Worm (Caenorhabditis elegans) whole organism, L4 larva: ENCODE results near the gene odd-2.

ENCODE experiments used
- F37D6.2 ChIP-seq: sonication (generic microtip); optimal IDR thresholded peaks from 2 replicates; lab custom pipeline; 2016; ENCODE audit warnings: mild to moderate bottlenecking, missing genetic modification characterization, missing compliant biosample characterization
- F49E8.2 ChIP-seq: sonication (generic microtip); optimal IDR thresholded peaks from 2 replicates; lab custom pipeline; 2016; ENCODE audit warnings: missing compliant biosample characterization, mild to moderate bottlenecking, missing genetic modification characterization, borderline replicate concordance
- T26A8.4 ChIP-seq: fragments of 200-800 bp; sonication (Bioruptor generic); IDR thresholded peaks from 2 replicates; pipeline ENCODE4 v1.3.6; 2022; ENCODE audit warnings: missing genetic modification characterization, missing compliant biosample characterization
- Y105C5A.15 ChIP-seq: fragments of 200-800 bp; sonication (Bioruptor generic); IDR thresholded peaks from 2 replicates; pipeline ENCODE4 v1.3.6; 2022; ENCODE audit warnings: missing genetic modification characterization, missing compliant biosample characterization
- Y48G9A.11 ChIP-seq: fragments of 200-800 bp; sonication (Bioruptor generic); IDR thresholded peaks from 2 replicates; pipeline ENCODE4 v1.3.6; 2022; ENCODE audit warnings: missing genetic modification reagents, missing genetic modification characterization, missing compliant biosample characterization
- ZK546.5 ChIP-seq, 2 experiments: sonication (generic microtip); optimal IDR thresholded peaks; 2 replicates each; lab custom pipeline; 2017; ENCODE audit warnings: missing biosample characterization in 2 of 2, missing genetic modification characterization in 2 of 2
- aha-1 ChIP-seq: fragments of 150-350 bp; peaks from one replicate; lab custom pipeline; 2014; ENCODE audit warnings: missing biosample characterization, missing genetic modification characterization
- ama-1 ChIP-seq: fragments of 150-350 bp; optimal IDR thresholded peaks from 2 replicates; lab custom pipeline; 2014; ENCODE audit warnings: inconsistent platforms, mixed read lengths
- ceh-20 ChIP-seq: fragments of 200-800 bp; sonication (Bioruptor generic); IDR thresholded peaks from 2 replicates; pipeline ENCODE4 v1.3.6; 2022; ENCODE audit warnings: missing genetic modification reagents, missing genetic modification characterization, missing compliant biosample characterization
- ceh-44 ChIP-seq: fragments of 200-800 bp; sonication (Bioruptor generic); IDR thresholded peaks from 2 replicates; pipeline ENCODE4 v1.3.6; 2022; ENCODE audit warnings: missing genetic modification reagents, missing genetic modification characterization, missing compliant biosample characterization
- ceh-82 ChIP-seq: sonication (generic microtip); optimal IDR thresholded peaks from 2 replicates; lab custom pipeline; 2017; ENCODE audit warnings: missing biosample characterization, missing genetic modification characterization
- ctbp-1 ChIP-seq: fragments of 200-800 bp; sonication (Bioruptor generic); IDR thresholded peaks from 2 replicates; pipeline ENCODE4 v1.3.6; 2022; ENCODE audit warnings: missing genetic modification reagents, missing genetic modification characterization, missing compliant biosample characterization
- daf-19 ChIP-seq: fragments of 200-800 bp; sonication (Bioruptor generic); conservative IDR thresholded peaks from 2 replicates; pipeline ENCODE4 v1.3.6; 2022; ENCODE audit warnings: missing genetic modification characterization, missing compliant biosample characterization
- dmd-6 ChIP-seq: fragments of 200-800 bp; sonication (Bioruptor generic); IDR thresholded peaks from 2 replicates; pipeline ENCODE4 v1.3.6; 2022; ENCODE audit warnings: missing genetic modification reagents, missing genetic modification characterization, missing compliant biosample characterization
- dmd-8 ChIP-seq: fragments of 200-800 bp; sonication (Bioruptor generic); IDR thresholded peaks from 2 replicates; pipeline ENCODE4 v1.3.6; 2022; ENCODE audit warnings: missing genetic modification characterization, missing compliant biosample characterization
- dpl-1 ChIP-seq: fragments of 150-350 bp; optimal IDR thresholded peaks from 2 replicates; lab custom pipeline; 2014; ENCODE audit warnings: missing biosample characterization, missing genetic modification reagents, missing genetic modification characterization
- duxl-1 ChIP-seq: sonication (generic microtip); optimal IDR thresholded peaks from 2 replicates; lab custom pipeline; 2016; ENCODE audit warnings: mild to moderate bottlenecking, missing genetic modification characterization, moderate library complexity, missing compliant biosample characterization; ENCODE audit not compliant: poor library complexity
- egl-43 ChIP-seq: fragments of 200-800 bp; sonication (Bioruptor generic); IDR thresholded peaks from 2 replicates; pipeline ENCODE4 v1.3.6; 2022; ENCODE audit warnings: missing genetic modification reagents, missing genetic modification characterization, missing compliant biosample characterization
- gei-8 ChIP-seq: fragments of 200-800 bp; sonication (Bioruptor generic); optimal IDR thresholded peaks from 2 replicates; lab custom pipeline; 2018; ENCODE audit warnings: mild to moderate bottlenecking, missing genetic modification characterization, missing compliant biosample characterization
- hlh-30 ChIP-seq: sonication (generic microtip); optimal IDR thresholded peaks from 2 replicates; lab custom pipeline; 2017; ENCODE audit warnings: antibody characterized with exemption, mild to moderate bottlenecking, missing genetic modification characterization, missing compliant biosample characterization; ENCODE audit not compliant: insufficient read depth
- hmg-1.1 ChIP-seq: fragments of 200-800 bp; sonication (Bioruptor generic); IDR thresholded peaks from 2 replicates; pipeline ENCODE4 v1.3.6; 2022; ENCODE audit warnings: missing genetic modification reagents, missing genetic modification characterization, missing compliant biosample characterization
- jun-1 ChIP-seq: fragments of 150-350 bp; optimal IDR thresholded peaks from 2 replicates; lab custom pipeline; 2014; ENCODE audit warnings: missing biosample characterization, missing genetic modification reagents, missing genetic modification characterization
- lin-13 ChIP-seq: fragments of 150-350 bp; optimal IDR thresholded peaks from 2 replicates; lab custom pipeline; 2014; ENCODE audit warnings: missing biosample characterization, missing genetic modification reagents, missing genetic modification characterization
- lir-3 ChIP-seq: sonication (generic microtip); optimal IDR thresholded peaks from 2 replicates; lab custom pipeline; 2016; ENCODE audit warnings: mild to moderate bottlenecking, missing genetic modification characterization, missing compliant biosample characterization
- lsy-2 ChIP-seq, 2 experiments: fragments of 150-350 bp in 1 of 2; sonication (generic microtip) in 1 of 2; optimal IDR thresholded peaks; 2 replicates each; lab custom pipeline; 2014 to 2017; ENCODE audit warnings: missing biosample characterization in 2 of 2, missing genetic modification characterization in 2 of 2
- madf-5 ChIP-seq, 2 experiments: fragments of 200-800 bp; sonication (Bioruptor generic); IDR thresholded peaks; 2 replicates each; pipeline ENCODE4 v1.3.6; 2022; ENCODE audit warnings: missing compliant biosample characterization in 2 of 2, missing genetic modification characterization in 2 of 2
- mdl-1 ChIP-seq, 2 experiments: fragments of 150-350 bp in 1 of 2; sonication (generic microtip) in 1 of 2; optimal IDR thresholded peaks; 2 replicates each; lab custom pipeline; 2014 to 2017; ENCODE audit warnings: missing biosample characterization in 2 of 2, missing genetic modification characterization in 2 of 2
- mxl-3 ChIP-seq: fragments of 200-800 bp; sonication (Bioruptor generic); optimal IDR thresholded peaks from 2 replicates; lab custom pipeline; 2018; ENCODE audit warnings: mild to moderate bottlenecking, missing genetic modification characterization, missing compliant biosample characterization
- nhr-111 ChIP-seq: fragments of 200-800 bp; sonication (Bioruptor generic); optimal IDR thresholded peaks from 2 replicates; lab custom pipeline; 2018; ENCODE audit warnings: mild to moderate bottlenecking, missing genetic modification characterization, missing compliant biosample characterization
- nhr-41 ChIP-seq: fragments of 200-800 bp; sonication (Bioruptor generic); IDR thresholded peaks from 2 replicates; pipeline ENCODE4 v1.3.6; 2022; ENCODE audit warnings: missing genetic modification reagents, missing genetic modification characterization, missing compliant biosample characterization
- nhr-48 ChIP-seq: sonication (generic microtip); optimal IDR thresholded peaks from 2 replicates; lab custom pipeline; 2016; ENCODE audit warnings: mild to moderate bottlenecking, missing genetic modification characterization, missing compliant biosample characterization
- nhr-76 ChIP-seq: fragments of 150-350 bp; optimal IDR thresholded peaks from 2 replicates; lab custom pipeline; 2014; ENCODE audit warnings: missing biosample characterization, missing genetic modification characterization
- pha-4 ChIP-seq, 2 experiments: fragments of 150-350 bp in 1 of 2; fragments of 200-800 bp in 1 of 2; sonication (Bioruptor generic) in 1 of 2; IDR thresholded peaks in 1 of 2; optimal IDR thresholded peaks in 1 of 2; 2 replicates each; pipeline versions ENCODE4 v1.3.6 to Lab custom; 2014 to 2022; ENCODE audit warnings: missing genetic modification characterization in 2 of 2, missing genetic modification reagents in 2 of 2, missing biosample characterization in 1 of 2, missing compliant biosample characterization in 1 of 2
- pqm-1 ChIP-seq: sonication (generic microtip); optimal IDR thresholded peaks from 2 replicates; lab custom pipeline; 2017; ENCODE audit warnings: missing biosample characterization, missing genetic modification characterization
- rbr-2 ChIP-seq: sonication (generic microtip); optimal IDR thresholded peaks from 2 replicates; lab custom pipeline; 2016; ENCODE audit warnings: missing genotype, missing genetic modification characterization, missing compliant biosample characterization
- snpc-4 ChIP-seq: fragments of 150-350 bp; optimal IDR thresholded peaks from 2 replicates; lab custom pipeline; 2014; ENCODE audit warnings: missing biosample characterization, missing genetic modification characterization
- tra-1 ChIP-seq: fragments of 200-800 bp; sonication (Bioruptor generic); IDR thresholded peaks from 2 replicates; pipeline ENCODE4 v1.3.6; 2022; ENCODE audit warnings: missing genetic modification reagents, missing genetic modification characterization, missing compliant biosample characterization
- unc-130 ChIP-seq: sonication (generic microtip); optimal IDR thresholded peaks from 2 replicates; lab custom pipeline; 2016; ENCODE audit warnings: missing genetic modification reagents, missing genetic modification characterization, missing compliant biosample characterization
- unc-39 ChIP-seq: sonication (generic microtip); optimal IDR thresholded peaks from 2 replicates; lab custom pipeline; 2017; ENCODE audit warnings: missing biosample characterization, missing genetic modification characterization
- unc-62 ChIP-seq, 3 experiments: fragments of 150-350 bp in 1 of 3; sonication (generic microtip); optimal IDR thresholded peaks in 2 of 3; peaks in 1 of 3; 1 replicate in 1 of 3; 2 replicates in 2 of 3; lab custom pipeline; 2014 to 2017; ENCODE audit warnings: missing biosample characterization in 3 of 3, missing genetic modification characterization in 3 of 3, missing genetic modification reagents in 3 of 3, missing genotype in 1 of 3
- vab-7 ChIP-seq: fragments of 200-800 bp; sonication (Bioruptor generic); IDR thresholded peaks from 2 replicates; pipeline ENCODE4 v1.3.6; 2022; ENCODE audit warnings: missing genetic modification reagents, missing genetic modification characterization, missing compliant biosample characterization
- zfp-3 ChIP-seq: fragments of 200-800 bp; sonication (Bioruptor generic); conservative IDR thresholded peaks from 2 replicates; pipeline ENCODE4 v1.3.6; 2022; ENCODE audit warnings: missing genetic modification reagents, missing genetic modification characterization, missing compliant biosample characterization
- zip-11 ChIP-seq: fragments of 200-800 bp; sonication (Bioruptor generic); IDR thresholded peaks from 2 replicates; pipeline ENCODE4 v1.3.6; 2022; ENCODE audit warnings: missing genetic modification characterization, missing compliant biosample characterization

odd-2 gene

ce11 chrX:6207687-6208088, 47.4 kb upstream of the odd-2 start, which contains the start of gene T13C5.6 (continued):
- TF ChIP-seq zfp-3 (peak; percentile 85), nhr-48 (tag; lab: Kevin White, UChicago) (peak; percentile 84), ZK546.5 (tag; optimal IDR thresholded peaks at IDR 0.05; lab: Kevin White, UChicago) (no peak), T26A8.4 (GFP tag; lab: Robert Waterston, UW) (peak; percentile 94), vab-7 (GFP tag; lab: Robert Waterston, UW) (peak; percentile 75), ceh-44 (GFP tag; lab: Robert Waterston, UW) (peak; percentile 79; the same call in 1 of the 2 replicates), tra-1 (peak; percentile 93), pqm-1 (tag; lab: Kevin White, UChicago) (peak; percentile 52), dpl-1 (GFP tag; lab: Kevin White, UChicago) (peak; percentile 64), unc-130 (GFP tag; lab: Kevin White, UChicago) (peak; percentile 77), unc-39 (no peak), nhr-111 (GFP tag; lab: Kevin White, UChicago) (peak; percentile 90)
- TF ChIP-seq, all 104 proteins: peak for 85

- TF ChIP-seq ZK546.5 (tag; optimal IDR thresholded peaks at IDR 0.05; lab: Kevin White, UChicago) (no peak), unc-62 (GFP tag; optimal IDR thresholded peaks at IDR 0.05 in 1 of 2; lab: Kevin White, UChicago) (peak in 1 of 2 experiments; percentile 12), unc-62 (tag; optimal IDR thresholded peaks at IDR 0.05; lab: Kevin White, UChicago) (no peak), ceh-20 (GFP tag; lab: Robert Waterston, UW) (no peak), egl-43 (GFP tag; lab: Robert Waterston, UW) (no peak)
Measured at ce11 chrX:6206305-6206704, 46.0 kb upstream of the odd-2 start, which contains the start of gene mtp-18. Gene mtp-18 (minus strand): TSS chrX:6206405.

ce11 chrX:6205325-6205724, 45.0 kb upstream of the odd-2 start:
- peak in 1 of 2 experiments; percentile 90 for TF ChIP-seq unc-62 (GFP tag; optimal IDR thresholded peaks at IDR 0.05 in 1 of 2; lab: Kevin White, UChicago)
- no peak for TF ChIP-seq unc-62 (tag; optimal IDR thresholded peaks at IDR 0.05; lab: Kevin White, UChicago)
- no peak for TF ChIP-seq mdl-1 (tag; optimal IDR thresholded peaks at IDR 0.05; lab: Kevin White, UChicago)
- TF ChIP-seq, all 104 proteins: peak for 1

ce11 chrX:6204696-6205232, 44.4 kb upstream of the odd-2 start, which contains the start of gene bca-1:
Gene bca-1 (minus strand): TSS chrX:6204746.
- TF ChIP-seq nhr-76 (tag; lab: Kevin White, UChicago) = no peak
- TF ChIP-seq duxl-1 (tag; lab: Kevin White, UChicago) = no peak
- no peak for TF ChIP-seq F37D6.2 (tag; lab: Kevin White, UChicago)
- TF ChIP-seq lsy-2 (tag; optimal IDR thresholded peaks at IDR 0.05; lab: Kevin White, UChicago) = peak in 1 of 2 experiments; percentile 40
- TF ChIP-seq zip-11 (GFP tag; lab: Robert Waterston, UW) = no peak
- TF ChIP-seq ama-1 (lab: Kevin White, UChicago) = peak; percentile 37
- no peak for TF ChIP-seq gei-8
- TF ChIP-seq pha-4 (GFP tag; IDR thresholded peaks at IDR 0.05; lab: Robert Waterston, UW) = no peak
- TF ChIP-seq pha-4 (tag; optimal IDR thresholded peaks at IDR 0.05; lab: Kevin White, UChicago) = peak; percentile 5
- TF ChIP-seq ctbp-1 (GFP tag; lab: Robert Waterston, UW) = no peak
- TF ChIP-seq rbr-2 (tag; lab: Kevin White, UChicago) = no peak
- TF ChIP-seq Y48G9A.11 (GFP tag; lab: Robert Waterston, UW) = no peak
- no peak for TF ChIP-seq unc-130 (GFP tag; lab: Kevin White, UChicago)
- TF ChIP-seq snpc-4 (tag; lab: Kevin White, UChicago) = no peak
- no peak for TF ChIP-seq ZK546.5 (tag; optimal IDR thresholded peaks at IDR 0.05; lab: Kevin White, UChicago)
- TF ChIP-seq dmd-8 (GFP tag; lab: Robert Waterston, UW) = no peak
- TF ChIP-seq aha-1 = peak; percentile 77
- no peak for TF ChIP-seq lir-3 (tag; lab: Kevin White, UChicago)
- TF ChIP-seq madf-5 (GFP tag; IDR thresholded peaks at IDR 0.05; lab: Robert Waterston, UW) = no peak
- TF ChIP-seq hmg-1.1 = no peak
- peak; percentile 84 for TF ChIP-seq hlh-30
- no peak for TF ChIP-seq ceh-82 (tag; lab: Kevin White, UChicago)
- no peak for TF ChIP-seq Y105C5A.15 (GFP tag; lab: Robert Waterston, UW)
- no peak for TF ChIP-seq daf-19 (GFP tag; lab: Robert Waterston, UW)
- TF ChIP-seq nhr-41 (GFP tag; lab: Robert Waterston, UW) = no peak
- peak; percentile 37 for TF ChIP-seq mxl-3 (GFP tag; lab: Kevin White, UChicago)
- TF ChIP-seq dmd-6 (GFP tag; lab: Robert Waterston, UW) = peak; percentile 70
- no peak for TF ChIP-seq lin-13
- no peak for TF ChIP-seq jun-1 (tag; lab: Kevin White, UChicago)
- no peak for TF ChIP-seq dpl-1 (GFP tag; lab: Kevin White, UChicago)
- no peak for TF ChIP-seq F49E8.2 (tag; lab: Kevin White, UChicago)
- TF ChIP-seq vab-7 (GFP tag; lab: Robert Waterston, UW) = no peak
